Fruit fly (Drosophila melanogaster): ENCODE results near the gene CG13282.

The CG13282 gene

DNA sequence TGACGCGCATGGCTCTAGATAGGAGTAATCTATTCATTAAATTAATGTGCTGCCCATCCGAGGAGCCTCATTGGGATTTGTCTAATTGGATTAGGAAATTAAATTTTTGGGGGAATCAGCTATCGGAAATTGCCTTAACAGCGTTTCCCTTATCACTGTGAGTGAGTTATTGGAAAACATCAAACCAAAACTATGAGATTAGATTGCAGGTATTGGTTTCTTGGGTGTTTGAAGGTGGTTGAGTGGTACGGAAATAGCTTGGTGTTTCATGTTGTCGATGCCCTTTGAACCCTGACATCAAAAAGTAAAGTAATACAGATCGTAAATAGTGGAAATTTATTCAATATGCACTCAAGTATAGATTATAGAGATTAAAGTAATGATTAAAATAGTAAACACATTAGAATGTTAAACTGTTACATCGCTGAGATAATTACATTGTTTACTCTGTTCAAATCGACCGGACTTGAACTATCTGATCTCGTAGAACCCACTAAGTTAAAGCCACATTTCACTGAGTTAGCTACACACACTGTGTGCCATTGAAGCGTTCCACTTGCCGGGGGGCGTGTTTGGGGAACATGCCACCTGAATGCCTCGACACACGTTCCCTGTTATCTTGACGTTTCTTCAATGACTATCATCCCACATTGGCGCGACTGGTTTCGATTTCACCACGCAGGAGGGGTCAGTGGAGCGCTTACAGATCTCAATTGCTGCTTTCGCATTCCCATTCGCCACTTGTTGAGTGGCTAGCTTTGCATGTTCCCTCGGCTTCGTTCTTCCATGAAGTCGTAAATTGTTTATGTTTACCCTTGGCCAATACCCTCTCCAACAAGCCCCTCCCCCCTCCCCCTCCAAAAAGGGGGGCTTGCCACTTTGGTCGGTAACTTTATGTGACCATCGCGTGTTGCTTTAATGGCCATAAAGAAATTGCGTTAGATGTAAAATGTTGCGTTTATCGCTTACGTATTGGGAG is 48.9 kb upstream of the CG13282 start (continued):
- TF ChIP-seq pzg (GFP tag; optimal IDR thresholded peaks at IDR 0.05) (no peak), sug (tag; optimal IDR thresholded peaks at IDR 0.05) (peak; percentile 59), CG33213 (GFP tag; optimal IDR thresholded peaks at IDR 0.05) (no peak), Jarid2 (GFP tag; optimal IDR thresholded peaks at IDR 0.05) (no peak), MBD-R2 (GFP tag; IDR thresholded peaks at IDR 0.05) (no peak), C15 (GFP tag; IDR thresholded peaks at IDR 0.05) (no peak), CHES-1-like (GFP tag; optimal IDR thresholded peaks at IDR 0.05) (peak; percentile 14), Kr (GFP tag; optimal IDR thresholded peaks at IDR 0.05) (no peak), scrt (GFP tag; optimal IDR thresholded peaks at IDR 0.05) (peak; percentile 61), CG7987 (GFP tag; optimal IDR thresholded peaks at IDR 0.05) (no peak), Eip74EF (GFP tag; optimal IDR thresholded peaks at IDR 0.05) (peak in 1 of 2 experiments; percentile 19), CG12236 (GFP tag; optimal IDR thresholded peaks at IDR 0.05) (no peak), Asciz (GFP tag; optimal IDR thresholded peaks at IDR 0.05) (peak; percentile 6), Myb (GFP tag; optimal IDR thresholded peaks at IDR 0.05) (no peak), sens (GFP tag) (peak; percentile 13), CG10543 (GFP tag; optimal IDR thresholded peaks at IDR 0.05) (peak; percentile 23), Dll (GFP tag; IDR thresholded peaks at IDR 0.05; ENCODE audit: partially characterized antibody) (no peak), Hmr (GFP tag; optimal IDR thresholded peaks at IDR 0.05) (peak; percentile 8), CG3847 (GFP tag; IDR thresholded peaks at IDR 0.05) (no peak), CG8765 (GFP tag; IDR thresholded peaks at IDR 0.05) (no peak), Med (GFP tag) (peak; percentile 77), CG17829 (tag; optimal IDR thresholded peaks at IDR 0.05) (no peak), nom (GFP tag; optimal IDR thresholded peaks at IDR 0.05) (no peak), CG6175 (GFP tag; IDR thresholded peaks at IDR 0.05) (0 out of 3 replicates have a peak, but pooled peaks have one; percentile 52), Nf-YA (GFP tag; IDR thresholded peaks at IDR 0.05) (0 out of 2 replicates have a peak, but pooled peaks have one; percentile 13), Dbx (GFP tag; IDR thresholded peaks at IDR 0.05) (0 out of 3 replicates have a peak, but pooled peaks have one; percentile 45), CG18599 (GFP tag; optimal IDR thresholded peaks at IDR 0.05) (no peak)

DNA sequence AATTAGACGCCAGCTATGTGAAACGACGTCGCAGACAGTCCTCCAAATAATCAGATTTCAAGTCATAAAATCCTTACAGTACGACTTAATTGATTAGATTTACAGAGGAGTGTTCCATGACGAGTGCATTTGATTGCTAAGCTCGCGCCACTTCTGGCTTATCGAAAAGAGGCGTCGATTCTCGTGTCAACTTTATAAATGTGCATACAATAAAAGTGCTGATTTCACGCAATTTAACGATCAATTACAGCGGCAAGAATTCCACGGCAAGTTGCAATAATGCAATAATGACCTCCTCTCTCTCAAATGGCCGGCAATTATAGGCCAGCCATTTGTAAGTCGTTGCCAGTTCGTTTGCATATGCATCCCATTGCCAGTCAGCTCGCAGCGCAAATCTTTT is 48.1 kb upstream of the CG13282 start:
- TF ChIP-seq luna (GFP tag; optimal IDR thresholded peaks at IDR 0.05): no peak
- TF ChIP-seq CG6854 (GFP tag; optimal IDR thresholded peaks at IDR 0.05): no peak
- no peak for TF ChIP-seq Bgb (GFP tag; IDR thresholded peaks at IDR 0.05; ENCODE audit: partially characterized antibody)
- TF ChIP-seq CG12299 (tag; optimal IDR thresholded peaks at IDR 0.05): no peak
- TF ChIP-seq BtbVII (GFP tag; optimal IDR thresholded peaks at IDR 0.05): no peak
- TF ChIP-seq fu2 (GFP tag; optimal IDR thresholded peaks at IDR 0.05): no peak
- no peak for TF ChIP-seq nom (GFP tag; optimal IDR thresholded peaks at IDR 0.05)
- TF ChIP-seq CG8924 (tag; optimal IDR thresholded peaks at IDR 0.05): no peak
- TF ChIP-seq CG32767 (GFP tag; IDR thresholded peaks at IDR 0.05): no peak
- no peak for TF ChIP-seq Side (GFP tag; optimal IDR thresholded peaks at IDR 0.05)
- no peak for TF ChIP-seq CG34224 (GFP tag; IDR thresholded peaks at IDR 0.05; ENCODE audit: partially characterized antibody)
- TF ChIP-seq ara (GFP tag; IDR thresholded peaks at IDR 0.05): no peak
- TF ChIP-seq fd96Cb (tag; optimal IDR thresholded peaks at IDR 0.05): no peak
- TF ChIP-seq CG17385 (GFP tag; optimal IDR thresholded peaks at IDR 0.05): no peak
- TF ChIP-seq NfI (GFP tag; optimal IDR thresholded peaks at IDR 0.05): no peak
- TF ChIP-seq phol (tag; optimal IDR thresholded peaks at IDR 0.05): no peak
- no peak for TF ChIP-seq CG6254 (GFP tag; optimal IDR thresholded peaks at IDR 0.05)
- no peak for TF ChIP-seq CG15601 (tag; optimal IDR thresholded peaks at IDR 0.05)
- no peak for TF ChIP-seq CG9215 (GFP tag; IDR thresholded peaks at IDR 0.05)
